6 worm cellular contexts compared by ENCODE assay signal in the genomic region with DNA sequence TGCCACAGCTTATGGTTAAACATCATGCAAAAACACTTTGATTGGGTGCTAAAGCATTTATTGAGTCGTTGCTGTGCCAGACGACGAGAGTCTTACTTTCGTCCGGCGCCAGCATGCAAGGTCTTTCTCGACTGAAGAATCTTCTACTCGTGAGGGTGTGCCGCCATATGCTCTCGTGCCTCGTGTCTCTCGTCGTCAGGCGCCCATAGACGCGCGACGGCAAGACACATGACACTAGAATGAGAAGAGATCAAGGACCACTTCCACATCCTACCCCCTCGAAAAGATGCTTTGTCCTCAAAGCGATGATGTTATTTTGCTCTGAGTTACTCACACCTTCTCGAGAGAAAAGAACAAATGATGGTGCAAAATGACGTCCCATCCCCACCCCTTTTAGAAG.
TF ChIP-seq lines count a peak whose summit lies in the region.
"Not testable (repeated sequence)": the region's sequence is repeated elsewhere in the genome, so short reads cannot be mapped to it uniquely, and the experiment has no call there.

No protein-coding gene starts in this region.

TF ChIP-seq in whole organism, L1 larva, 84 proteins besides CTCF, POLR2A, EP300 and RAD21:
- TF ChIP-seq nhr-47 (tag; optimal IDR thresholded peaks at IDR 0.05; lab: Kevin White, UChicago), result peak; percentile 43
- TF ChIP-seq lin-14 (GFP tag; optimal IDR thresholded peaks at IDR 0.05; lab: Kevin White, UChicago), result peak; percentile 42
- TF ChIP-seq efl-1 (optimal IDR thresholded peaks at IDR 0.05; lab: Kevin White, UChicago), result peak in 1 of 2 experiments; percentile 20
- TF ChIP-seq efl-1 (GFP tag; optimal IDR thresholded peaks at IDR 0.05 in 1 of 2; lab: Kevin White, UChicago), result not testable (repeated sequence)
- TF ChIP-seq isw-1 (GFP tag; IDR thresholded peaks at IDR 0.05; lab: Robert Waterston, UW), result peak; percentile 30; the same call in 1 of the 2 replicates
- TF ChIP-seq unc-86 (tag; optimal IDR thresholded peaks at IDR 0.05; lab: Kevin White, UChicago), result peak; percentile 17
- peak; percentile 15; the same call in 1 of the 2 replicates for TF ChIP-seq ceh-88 (GFP tag; IDR thresholded peaks at IDR 0.05; lab: Robert Waterston, UW)
- TF ChIP-seq nhr-19 (GFP tag; conservative IDR thresholded peaks at IDR 0.05; lab: Robert Waterston, UW), result peak; percentile 49
- TF ChIP-seq nhr-71 (tag; optimal IDR thresholded peaks at IDR 0.05; lab: Kevin White, UChicago), result peak; percentile 42
- peak; percentile 10 for TF ChIP-seq fkh-8 (tag; optimal IDR thresholded peaks at IDR 0.05; lab: Kevin White, UChicago)
- peak; percentile 6 for TF ChIP-seq snu-23 (GFP tag; optimal IDR thresholded peaks at IDR 0.05; lab: Kevin White, UChicago)
- peak; percentile 40 for TF ChIP-seq ama-1 (optimal IDR thresholded peaks at IDR 0.05; lab: Kevin White, UChicago)

TF ChIP-seq in whole organism, L2 larva, 48 proteins besides CTCF, POLR2A, EP300 and RAD21:
- TF ChIP-seq ama-1 (optimal IDR thresholded peaks at IDR 0.05; lab: Kevin White, UChicago) (peak; percentile 19), mdl-1 (tag; optimal IDR thresholded peaks at IDR 0.05; lab: Kevin White, UChicago) (peak in 1 of 2 experiments; percentile 21), nhr-129 (tag; optimal IDR thresholded peaks at IDR 0.05; lab: Kevin White, UChicago) (peak; percentile 46), unc-55 (GFP tag; optimal IDR thresholded peaks at IDR 0.05; lab: Kevin White, UChicago) (peak; percentile 4), C34F6.9 (tag; optimal IDR thresholded peaks at IDR 0.05; lab: Kevin White, UChicago) (peak; percentile 33)

TF ChIP-seq in whole organism, L3 larva, 47 proteins besides CTCF, POLR2A, EP300 and RAD21:
- TF ChIP-seq lin-39 (tag; optimal IDR thresholded peaks at IDR 0.05; lab: Kevin White, UChicago), result peak; percentile 50

TF ChIP-seq in whole organism, L4 larva, 104 proteins besides CTCF, POLR2A, EP300 and RAD21:
- 0 out of 2 replicates have a peak, but pooled peaks have one; percentile 13 for TF ChIP-seq egl-43 (GFP tag; IDR thresholded peaks at IDR 0.05; lab: Robert Waterston, UW)
- peak; percentile 70; the same call in 1 of the 2 replicates for TF ChIP-seq ctbp-1 (GFP tag; IDR thresholded peaks at IDR 0.05; lab: Robert Waterston, UW)
- peak; percentile 62 for TF ChIP-seq set-16 (GFP tag; IDR thresholded peaks at IDR 0.05; lab: Robert Waterston, UW)
- TF ChIP-seq mdl-1 (tag; optimal IDR thresholded peaks at IDR 0.05; lab: Kevin White, UChicago), result peak in 1 of 2 experiments; percentile 28
- TF ChIP-seq F37D6.2 (tag; optimal IDR thresholded peaks at IDR 0.05; lab: Kevin White, UChicago), result peak; percentile 49
- peak; percentile 57; the same call in 1 of the 2 replicates for TF ChIP-seq hmg-1.1 (GFP tag; IDR thresholded peaks at IDR 0.05; lab: Robert Waterston, UW)
- TF ChIP-seq hlh-30 (tag; optimal IDR thresholded peaks at IDR 0.05; lab: Kevin White, UChicago; ENCODE audit: insufficient read depth), result peak; percentile 53
- peak; percentile 66 for TF ChIP-seq dmd-6 (GFP tag; IDR thresholded peaks at IDR 0.05; lab: Robert Waterston, UW)
- peak; percentile 75 for TF ChIP-seq ceh-20 (GFP tag; IDR thresholded peaks at IDR 0.05; lab: Robert Waterston, UW)
- 0 out of 2 replicates have a peak, but pooled peaks have one; percentile 22 for TF ChIP-seq php-3 (GFP tag; IDR thresholded peaks at IDR 0.05; lab: Robert Waterston, UW)
- peak; percentile 25 for TF ChIP-seq hlh-11 (tag; optimal IDR thresholded peaks at IDR 0.05; lab: Kevin White, UChicago)
- TF ChIP-seq aha-1 (tag; lab: Kevin White, UChicago), result peak; percentile 96
- 0 out of 2 replicates have a peak, but pooled peaks have one; percentile 27 for TF ChIP-seq arid-1 (GFP tag; conservative IDR thresholded peaks at IDR 0.05; lab: Robert Waterston, UW)
TF ChIP-seq in whole organism, L4 larva: peak in this region for 13; not testable (repeated sequence) for 91.

TF ChIP-seq in whole organism, late embryonic, 69 proteins besides CTCF, POLR2A, EP300 and RAD21:
- peak; percentile 1 for TF ChIP-seq ceh-31 (tag; optimal IDR thresholded peaks at IDR 0.05; lab: Kevin White, UChicago)
- TF ChIP-seq ceh-18 (tag; optimal IDR thresholded peaks at IDR 0.05; lab: Kevin White, UChicago), result peak; percentile 24
TF ChIP-seq in whole organism, late embryonic: peak in this region for 2; not testable (repeated sequence) for 67.

TF ChIP-seq in whole organism, young adult, 124 proteins besides CTCF, POLR2A, EP300 and RAD21:
- TF ChIP-seq hmg-20 (GFP tag; IDR thresholded peaks at IDR 0.05; lab: Robert Waterston, UW), result 0 out of 2 replicates have a peak, but pooled peaks have one; percentile 38
- TF ChIP-seq ceh-27 (GFP tag; optimal IDR thresholded peaks at IDR 0.05; lab: Kevin White, UChicago), result peak; percentile 44
- peak; percentile 54 for TF ChIP-seq mcd-1 (GFP tag; IDR thresholded peaks at IDR 0.05; lab: Robert Waterston, UW)
- peak; percentile 66; the same call in 1 of the 2 replicates for TF ChIP-seq pbrm-1 (GFP tag; IDR thresholded peaks at IDR 0.05; lab: Robert Waterston, UW)
- 0 out of 2 replicates have a peak, but pooled peaks have one; percentile 35 for TF ChIP-seq ekl-4 (GFP tag; IDR thresholded peaks at IDR 0.05; lab: Robert Waterston, UW)
- peak; percentile 47 for TF ChIP-seq hmg-1.2 (GFP tag; IDR thresholded peaks at IDR 0.05; lab: Robert Waterston, UW)
- peak; percentile 48; the same call in 1 of the 2 replicates for TF ChIP-seq lin-26 (GFP tag; IDR thresholded peaks at IDR 0.05; lab: Robert Waterston, UW)
- TF ChIP-seq let-526 (GFP tag; IDR thresholded peaks at IDR 0.05; lab: Robert Waterston, UW), result peak; percentile 56; the same call in 1 of the 2 replicates
- peak; percentile 55 for TF ChIP-seq K11D2.4 (GFP tag; IDR thresholded peaks at IDR 0.05; lab: Robert Waterston, UW)
- TF ChIP-seq rcor-1 (GFP tag; IDR thresholded peaks at IDR 0.05; lab: Robert Waterston, UW), result peak; percentile 58; the same call in 1 of the 2 replicates
- 0 out of 2 replicates have a peak, but pooled peaks have one; percentile 14 for TF ChIP-seq attf-3 (GFP tag; conservative IDR thresholded peaks at IDR 0.05; lab: Robert Waterston, UW)
- TF ChIP-seq cebp-1 (GFP tag; IDR thresholded peaks at IDR 0.05; lab: Robert Waterston, UW); snpc-4 (GFP tag; optimal IDR thresholded peaks at IDR 0.05; lab: Kevin White, UChicago): not testable (repeated sequence)
- TF ChIP-seq cebp-1 (tag; optimal IDR thresholded peaks at IDR 0.05; lab: Kevin White, UChicago), result peak; percentile 35
- peak; percentile 89 for TF ChIP-seq nfyb-1 (GFP tag; IDR thresholded peaks at IDR 0.05; lab: Robert Waterston, UW)
- peak; percentile 62 for TF ChIP-seq zfh-2 (GFP tag; conservative IDR thresholded peaks at IDR 0.05; lab: Robert Waterston, UW)
- peak in 1 of 4 experiments; percentile 17 for TF ChIP-seq snpc-4 (tag; optimal IDR thresholded peaks at IDR 0.05; lab: Kevin White, UChicago)
